Worm (Caenorhabditis elegans) whole organism, mixed stage, embryonic: ENCODE data around the gene T08D10.4.

Source experiments
- hlh-1 ChIP-seq: fragments of 150-350 bp; optimal IDR thresholded peaks from 2 replicates; lab custom pipeline; 2014; ENCODE audit warnings: missing biosample characterization, missing genetic modification reagents, missing genetic modification characterization
- mep-1 ChIP-seq: fragments of 150-350 bp; optimal IDR thresholded peaks from 2 replicates; lab custom pipeline; 2017; ENCODE audit warnings: missing biosample characterization, missing genetic modification reagents, missing genetic modification characterization, inconsistent platforms
- mls-2 ChIP-seq: sonication (generic microtip); optimal IDR thresholded peaks from 2 replicates; lab custom pipeline; 2016; ENCODE audit warnings: mild to moderate bottlenecking, missing genetic modification characterization, moderate library complexity, missing compliant biosample characterization
- nhr-237 ChIP-seq: fragments of 150-350 bp; optimal IDR thresholded peaks from 2 replicates; lab custom pipeline; 2014; ENCODE audit warnings: missing biosample characterization, missing genetic modification characterization
- unc-39 ChIP-seq: fragments of 150-350 bp; optimal IDR thresholded peaks from 2 replicates; lab custom pipeline; 2014; ENCODE audit warnings: missing biosample characterization, missing genetic modification characterization
- ztf-11 ChIP-seq: fragments of 150-350 bp; optimal IDR thresholded peaks from 2 replicates; lab custom pipeline; 2014; ENCODE audit warnings: missing biosample characterization, missing genetic modification characterization

DNA sequence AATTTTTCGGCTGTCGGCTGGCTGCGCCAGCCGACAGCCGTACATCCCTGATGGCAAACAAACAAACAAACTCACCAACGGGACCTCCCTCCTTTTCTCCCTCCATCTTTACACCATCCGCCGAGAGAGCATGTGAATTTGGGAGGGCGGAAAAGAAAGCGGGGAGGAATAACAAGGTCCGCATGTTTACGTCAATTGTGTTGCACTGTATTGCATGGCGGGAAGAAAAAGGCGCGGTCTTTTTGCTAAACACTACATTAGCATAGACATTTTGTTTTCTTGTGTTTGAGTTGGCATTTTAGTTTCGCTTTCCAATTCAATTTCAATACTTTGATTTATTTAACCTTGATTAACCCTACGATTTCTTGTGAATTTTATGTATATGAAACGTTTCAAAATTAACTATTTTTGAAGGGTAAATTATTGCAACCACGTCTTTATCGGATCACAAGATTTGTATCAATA is 34.8 kb upstream of the T08D10.4 start, which contains the start of gene C49F5.6:
- TF ChIP-seq nhr-237 (tag; lab: Kevin White, UChicago) (no peak), hlh-1 (tag; lab: Kevin White, UChicago) (no peak), unc-39 (tag; lab: Kevin White, UChicago) (no peak), mep-1 (tag; lab: Kevin White, UChicago) (no peak), mls-2 (tag; lab: Kevin White, UChicago) (no peak), ztf-11 (no peak)
